Fruit fly (Drosophila melanogaster) ovary, adult (tissue): Measurements from ENCODE around the gene CG14153.

Source experiments
- CG17801 ChIP-seq: fragments of 200-800 bp; optimal IDR thresholded peaks from 2 replicates; lab custom pipeline; 2019; ENCODE audit warnings: missing biosample characterization, mild to moderate bottlenecking, missing genetic modification characterization, moderate library complexity; ENCODE audit not compliant: partially characterized antibody

The CG14153 gene

DNA sequence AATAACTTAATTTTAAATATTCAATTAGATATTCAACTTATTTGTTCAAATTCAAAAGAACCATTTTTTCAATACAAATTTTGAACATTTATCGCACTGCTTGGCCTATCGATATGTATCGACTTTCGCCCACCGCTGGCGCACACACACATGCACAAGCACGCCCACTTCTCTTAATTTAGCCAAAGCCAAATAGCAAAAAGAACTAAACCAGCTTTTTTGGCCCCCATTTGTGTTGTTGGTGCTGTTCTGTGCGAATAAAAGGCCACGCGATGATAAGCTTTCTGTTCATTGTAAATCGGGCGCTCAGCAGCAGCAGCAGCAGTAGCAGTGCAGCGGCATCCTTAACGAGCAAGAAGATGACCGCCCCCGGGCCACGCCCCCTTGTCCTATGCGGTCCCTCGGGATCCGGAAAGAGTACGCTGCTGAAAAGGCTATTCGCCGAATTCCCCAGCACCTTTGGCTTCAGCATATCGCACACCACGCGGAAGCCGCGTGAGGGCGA lies 47.6 kb downstream of the CG14153 start, which contains the start of gene CG11811:
Gene CG11811, plus strand, starts transcription at position 121 of the 505 bp plus-strand sequence.
- TF ChIP-seq CG17801 (GFP tag; lab: Kevin White, UChicago): peak; percentile 60

DNA sequence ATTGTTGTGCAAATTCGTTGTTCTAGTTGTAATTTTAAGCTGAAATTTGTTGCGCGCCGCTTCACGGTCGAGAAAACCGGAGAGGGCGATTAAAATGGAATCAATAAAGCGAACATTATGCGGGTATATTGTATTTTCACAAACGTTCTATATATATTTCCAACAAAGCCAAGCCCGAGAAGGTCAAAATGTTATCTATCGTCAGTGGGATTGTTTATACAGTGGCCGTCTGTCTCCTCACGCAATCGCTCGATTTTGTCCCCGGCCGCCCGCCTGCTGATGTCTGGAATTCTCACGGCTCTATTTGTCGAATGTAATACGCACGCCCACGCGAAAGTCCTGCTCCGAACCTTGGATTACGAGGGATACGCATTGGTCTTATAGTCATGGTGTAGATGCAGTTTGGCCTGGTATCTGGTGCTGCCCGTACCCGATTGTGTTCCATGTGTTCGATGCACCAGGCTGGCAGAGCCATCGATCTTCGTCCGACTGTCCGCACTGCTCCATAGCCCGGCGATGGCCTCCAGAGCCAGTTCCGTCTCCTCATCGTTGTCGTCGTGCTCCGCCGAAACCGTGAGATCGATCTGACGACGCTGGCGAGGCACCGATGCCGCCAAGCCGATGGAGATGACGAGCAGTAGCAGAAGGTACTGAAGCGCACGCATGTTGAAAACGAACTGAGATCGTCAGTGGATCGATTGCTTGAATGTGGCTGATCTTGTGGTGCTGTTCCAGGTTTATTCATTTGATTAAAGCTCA lies 49.3 kb downstream of the CG14153 start, which contains the start of gene CG33493:
Gene CG33493, minus strand, starts transcription at position 709 of the 759 bp plus-strand sequence.
- no peak for TF ChIP-seq CG17801 (GFP tag; lab: Kevin White, UChicago)

DNA sequence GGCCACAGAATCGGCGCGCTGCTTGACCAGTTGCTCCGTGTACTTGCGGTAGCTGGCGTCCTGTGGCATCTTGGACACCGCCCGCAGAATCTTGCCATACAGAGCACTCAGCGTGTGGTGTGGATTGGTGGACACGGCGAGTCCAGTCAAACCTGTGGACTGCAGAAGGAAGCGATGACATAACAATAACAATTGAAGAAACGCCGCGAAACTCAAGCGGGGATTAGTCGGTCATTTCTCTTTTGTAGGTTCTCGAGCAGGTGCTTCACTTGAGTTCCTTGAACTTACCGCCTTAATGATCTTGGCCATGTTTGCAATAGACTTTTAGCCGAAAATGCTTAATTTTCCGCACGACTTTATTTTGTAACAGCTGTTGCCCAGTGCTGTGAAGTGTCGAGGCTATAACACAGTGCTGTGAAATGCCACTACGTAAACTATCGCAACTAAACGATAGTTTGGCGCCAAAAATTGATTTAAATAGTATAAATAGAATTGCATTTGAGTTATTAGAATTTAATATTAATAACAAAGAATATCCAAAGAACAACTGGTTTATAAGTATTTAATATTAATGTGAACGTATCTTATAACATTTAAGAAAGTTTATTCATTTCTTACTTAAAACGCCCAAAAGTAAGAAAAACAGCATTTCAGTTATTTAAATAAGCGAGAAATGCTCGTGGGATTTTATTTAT lies 50.5 kb downstream of the CG14153 start, which contains the start of gene ND-13B:
Gene ND-13B, minus strand, starts transcription at position 400 of the 695 bp plus-strand sequence.
- peak; percentile 40 for TF ChIP-seq CG17801 (GFP tag; lab: Kevin White, UChicago)
